Worm (Caenorhabditis elegans) whole organism, L1 larva: ENCODE results near the gene ger-1.
A peak's percentile ranks its signal among the peaks of the same experiment; 100 is the strongest.

Source experiments
- alr-1 ChIP-seq: fragments of 200-800 bp; sonication (Bioruptor generic); optimal IDR thresholded peaks from 2 replicates; lab custom pipeline; 2018; ENCODE audit warnings: borderline replicate concordance, mild to moderate bottlenecking, missing genetic modification characterization, missing compliant biosample characterization
- ama-1 ChIP-seq: fragments of 150-350 bp; optimal IDR thresholded peaks from 2 replicates; lab custom pipeline; 2014
- ceh-82 ChIP-seq, 3 experiments: fragments of 150-350 bp in 1 of 3; sonication (generic microtip) in 2 of 3; optimal IDR thresholded peaks; 2 replicates each; lab custom pipeline; 2014 to 2017; ENCODE audit warnings: missing biosample characterization in 3 of 3, missing genetic modification characterization in 3 of 3
- ceh-90 ChIP-seq: sonication (generic microtip); optimal IDR thresholded peaks from 2 replicates; lab custom pipeline; 2016; ENCODE audit warnings: missing genetic modification characterization, missing compliant biosample characterization
- dsc-1 ChIP-seq: sonication (generic microtip); optimal IDR thresholded peaks from 2 replicates; lab custom pipeline; 2016; ENCODE audit warnings: mild to moderate bottlenecking, missing genetic modification characterization, missing compliant biosample characterization
- efl-1 ChIP-seq, 4 experiments: fragments of 150-350 bp; optimal IDR thresholded peaks in 3 of 4; peaks in 1 of 4; 1 replicate in 1 of 4; 2 replicates in 3 of 4; lab custom pipeline; 2014; ENCODE audit warnings: missing biosample characterization in 2 of 4, missing genetic modification characterization in 2 of 4, missing genetic modification reagents in 2 of 4
- efl-3 ChIP-seq: fragments of 200-800 bp; sonication (Bioruptor generic); optimal IDR thresholded peaks from 2 replicates; lab custom pipeline; 2018; ENCODE audit warnings: mild to moderate bottlenecking, missing genetic modification characterization, missing compliant biosample characterization
- egl-13 ChIP-seq: sonication (generic microtip); optimal IDR thresholded peaks from 2 replicates; lab custom pipeline; 2016; ENCODE audit warnings: missing genotype, missing genetic modification reagents, missing genetic modification characterization, missing compliant biosample characterization
- elt-2 ChIP-seq: sonication (generic microtip); optimal IDR thresholded peaks from 2 replicates; lab custom pipeline; 2016; ENCODE audit warnings: missing genetic modification characterization, mild to moderate bottlenecking, inconsistent platforms, missing compliant biosample characterization, missing genetic modification reagents
- elt-3 ChIP-seq, 6 experiments: fragments of 150-350 bp in 1 of 6; sonication (generic microtip); optimal IDR thresholded peaks; 2 replicates each; lab custom pipeline; 2017 to 2018; ENCODE audit warnings: missing biosample characterization in 6 of 6, missing genetic modification characterization in 6 of 6, inconsistent platforms in 1 of 6
- fkh-4 ChIP-seq: sonication (generic microtip); optimal IDR thresholded peaks from 2 replicates; lab custom pipeline; 2016; ENCODE audit warnings: missing compliant biosample characterization, missing genetic modification characterization, borderline replicate concordance
- fkh-8 ChIP-seq: sonication (generic microtip); optimal IDR thresholded peaks from 2 replicates; lab custom pipeline; 2016; ENCODE audit warnings: mild to moderate bottlenecking, missing genetic modification characterization, missing compliant biosample characterization
- hlh-17 ChIP-seq: fragments of 200-800 bp; sonication (Bioruptor generic); optimal IDR thresholded peaks from 2 replicates; lab custom pipeline; 2018; ENCODE audit warnings: missing genetic modification characterization, mild to moderate bottlenecking, missing compliant biosample characterization, moderate library complexity, borderline replicate concordance
- jun-1 ChIP-seq: fragments of 150-350 bp; optimal IDR thresholded peaks from 2 replicates; lab custom pipeline; 2014; ENCODE audit warnings: missing biosample characterization, missing genetic modification reagents, missing genetic modification characterization
- lin-14 ChIP-seq: fragments of 200-800 bp; sonication (Bioruptor generic); optimal IDR thresholded peaks from 2 replicates; lab custom pipeline; 2018; ENCODE audit warnings: mild to moderate bottlenecking, missing genetic modification characterization, moderate library complexity, missing compliant biosample characterization
- lin-35 ChIP-seq, 2 experiments: fragments of 150-350 bp; optimal IDR thresholded peaks; 2 replicates each; lab custom pipeline; 2014; ENCODE audit warnings: missing biosample characterization in 2 of 2, missing genetic modification characterization in 2 of 2, missing genetic modification reagents in 2 of 2
- mab-9 ChIP-seq: fragments of 200-800 bp; sonication (Bioruptor generic); IDR thresholded peaks from 2 replicates; pipeline ENCODE4 v1.3.6; 2022; ENCODE audit warnings: missing genetic modification reagents, missing genetic modification characterization, missing compliant biosample characterization
- mdl-1 ChIP-seq, 2 experiments: fragments of 150-350 bp; optimal IDR thresholded peaks; 2 replicates each; lab custom pipeline; 2014 to 2017; ENCODE audit warnings: missing biosample characterization in 2 of 2, missing genetic modification characterization in 2 of 2, inconsistent platforms in 1 of 2
- mef-2 ChIP-seq: fragments of 150-350 bp; optimal IDR thresholded peaks from 2 replicates; lab custom pipeline; 2014; ENCODE audit warnings: missing biosample characterization, missing genetic modification characterization
- mep-1 ChIP-seq: fragments of 150-350 bp; optimal IDR thresholded peaks from 2 replicates; lab custom pipeline; 2014; ENCODE audit warnings: missing biosample characterization, missing genetic modification characterization
- nhr-11 ChIP-seq: fragments of 150-350 bp; optimal IDR thresholded peaks from 2 replicates; lab custom pipeline; 2014; ENCODE audit warnings: missing biosample characterization, missing genetic modification characterization
- nhr-12 ChIP-seq: sonication (generic microtip); optimal IDR thresholded peaks from 2 replicates; lab custom pipeline; 2017; ENCODE audit warnings: missing biosample characterization, missing genetic modification characterization
- nhr-19 ChIP-seq: fragments of 200-800 bp; sonication (Bioruptor generic); conservative IDR thresholded peaks from 2 replicates; pipeline ENCODE4 v1.3.6; 2022; ENCODE audit warnings: missing genetic modification characterization, missing compliant biosample characterization
- nhr-47 ChIP-seq: sonication (generic microtip); optimal IDR thresholded peaks from 2 replicates; lab custom pipeline; 2016; ENCODE audit warnings: mild to moderate bottlenecking, missing genetic modification characterization, moderate library complexity, missing compliant biosample characterization
- nhr-71 ChIP-seq: sonication (generic microtip); optimal IDR thresholded peaks from 2 replicates; lab custom pipeline; 2016; ENCODE audit warnings: mild to moderate bottlenecking, missing genetic modification characterization, moderate library complexity, missing compliant biosample characterization
- nhr-85 ChIP-seq: sonication (generic microtip); peaks from one replicate; lab custom pipeline; 2016; ENCODE audit warnings: missing genetic modification characterization, inconsistent platforms, missing compliant biosample characterization
- pag-3 ChIP-seq: sonication (generic microtip); optimal IDR thresholded peaks from 2 replicates; lab custom pipeline; 2017; ENCODE audit warnings: missing genetic modification characterization, mild to moderate bottlenecking, missing compliant biosample characterization, antibody characterized with exemption, borderline replicate concordance; ENCODE audit not compliant: insufficient read depth
- pax-3 ChIP-seq: fragments of 200-800 bp; sonication (Bioruptor generic); optimal IDR thresholded peaks from 2 replicates; lab custom pipeline; 2018; ENCODE audit warnings: mild to moderate bottlenecking, missing genetic modification characterization, moderate library complexity, missing compliant biosample characterization
- skn-1 ChIP-seq: fragments of 150-350 bp; optimal IDR thresholded peaks from 2 replicates; lab custom pipeline; 2014; ENCODE audit warnings: missing biosample characterization, missing genetic modification characterization
- tbx-2 ChIP-seq: sonication (generic microtip); optimal IDR thresholded peaks from 2 replicates; lab custom pipeline; 2016; ENCODE audit warnings: missing genetic modification characterization, missing compliant biosample characterization
- unc-130 ChIP-seq: fragments of 150-350 bp; optimal IDR thresholded peaks from 2 replicates; lab custom pipeline; 2017; ENCODE audit warnings: missing biosample characterization, missing genetic modification characterization, inconsistent platforms
- unc-62 ChIP-seq: fragments of 150-350 bp; optimal IDR thresholded peaks from 2 replicates; lab custom pipeline; 2014; ENCODE audit warnings: missing biosample characterization, missing genetic modification reagents, missing genetic modification characterization
- vab-15 ChIP-seq: sonication (generic microtip); optimal IDR thresholded peaks from 2 replicates; lab custom pipeline; 2017; ENCODE audit warnings: missing genotype, mild to moderate bottlenecking, missing genetic modification characterization, missing compliant biosample characterization
- xbp-1 ChIP-seq: sonication (generic microtip); optimal IDR thresholded peaks from 2 replicates; lab custom pipeline; 2016; ENCODE audit warnings: missing genetic modification characterization, missing compliant biosample characterization
- zip-4 ChIP-seq: fragments of 200-800 bp; sonication (Bioruptor generic); optimal IDR thresholded peaks from 2 replicates; lab custom pipeline; 2018; ENCODE audit warnings: mild to moderate bottlenecking, missing genetic modification characterization, moderate library complexity, missing compliant biosample characterization

ger-1 gene

ce11 chrIII:7107965-7108364, 40.7 kb upstream of the ger-1 start, which contains the start of gene odd-1:
Gene odd-1 (plus strand): TSS chrIII:7108313.
- TF ChIP-seq nhr-19 (GFP tag; lab: Robert Waterston, UW) (no peak), elt-2 (tag; lab: Kevin White, UChicago) (peak; percentile 7), mep-1 (no peak), pax-3 (tag; lab: Kevin White, UChicago) (no peak), nhr-47 (tag; lab: Kevin White, UChicago) (no peak), efl-3 (GFP tag; lab: Kevin White, UChicago) (no peak), mdl-1 (tag; optimal IDR thresholded peaks at IDR 0.05; lab: Kevin White, UChicago) (no peak), mab-9 (GFP tag; lab: Robert Waterston, UW) (no peak)

ce11 chrIII:7106854-7107253, 39.6 kb upstream of the ger-1 start:
- TF ChIP-seq egl-13 (tag; lab: Kevin White, UChicago) (no peak), zip-4 (GFP tag; lab: Kevin White, UChicago) (no peak), alr-1 (tag; lab: Kevin White, UChicago) (no peak), elt-2 (tag; lab: Kevin White, UChicago) (peak; percentile 48), ama-1 (lab: Kevin White, UChicago) (no peak)
- TF ChIP-seq, all 84 proteins: peak for 1

- TF ChIP-seq pag-3 (tag; lab: Kevin White, UChicago) (no peak), lin-14 (no peak), elt-2 (tag; lab: Kevin White, UChicago) (no peak), nhr-12 (tag; lab: Kevin White, UChicago) (no peak), vab-15 (tag; lab: Kevin White, UChicago) (no peak), fkh-4 (tag; lab: Kevin White, UChicago) (no peak), ceh-82 (tag; optimal IDR thresholded peaks at IDR 0.05; lab: Kevin White, UChicago) (no peak), tbx-2 (no peak), unc-62 (GFP tag; lab: Kevin White, UChicago) (no peak), zip-4 (GFP tag; lab: Kevin White, UChicago) (no peak), mef-2 (tag; lab: Kevin White, UChicago) (no peak)
These were observed 36.7 kb upstream of the ger-1 start, which contains the start of gene cpg-2 for ce11 chrIII:7103940-7104440. Gene cpg-2 (minus strand): TSS chrIII:7103990.

ce11 chrIII:7101814-7102477, 34.7 kb upstream of the ger-1 start:
- TF ChIP-seq lin-35 (GFP tag; optimal IDR thresholded peaks at IDR 0.05; lab: Kevin White, UChicago) (no peak), hlh-17 (GFP tag; lab: Kevin White, UChicago) (no peak)
- TF ChIP-seq, all 84 proteins: peak for 0

ce11 chrIII:7100001-7100400, 32.7 kb upstream of the ger-1 start, which contains the start of gene ZK418.11:
Gene ZK418.11 (plus strand): TSS chrIII:7100289.
- TF ChIP-seq skn-1 (tag; lab: Kevin White, UChicago) (no peak), fkh-8 (peak; percentile 73), nhr-71 (tag; lab: Kevin White, UChicago) (peak; percentile 26), dsc-1 (tag; lab: Kevin White, UChicago) (peak; percentile 55), unc-130 (tag; lab: Kevin White, UChicago) (no peak), zip-4 (GFP tag; lab: Kevin White, UChicago) (no peak), nhr-11 (peak; percentile 36)

ce11 chrIII:7096481-7096880, 29.2 kb upstream of the ger-1 start:
- TF ChIP-seq ceh-90 (tag; lab: Kevin White, UChicago) = no peak
- TF ChIP-seq nhr-85 = no peak
- no peak for TF ChIP-seq pax-3 (tag; lab: Kevin White, UChicago)
- TF ChIP-seq efl-1 (optimal IDR thresholded peaks at IDR 0.05; lab: Kevin White, UChicago) = no peak
- no peak for TF ChIP-seq efl-1 (GFP tag; optimal IDR thresholded peaks at IDR 0.05 in 1 of 2; lab: Kevin White, UChicago)
- TF ChIP-seq jun-1 (tag; lab: Kevin White, UChicago) = no peak
- TF ChIP-seq elt-3 (tag; optimal IDR thresholded peaks at IDR 0.05; lab: Kevin White, UChicago) = no peak
- TF ChIP-seq xbp-1 (tag; lab: Kevin White, UChicago) = no peak
